Fruit fly (Drosophila melanogaster) whole organism, prepupa: Measurements from ENCODE around the gene CG12091.

ENCODE experiments used
- Blimp-1 ChIP-seq: fragments of 200-800 bp; sonication (Bioruptor generic); optimal IDR thresholded peaks from 3 replicates; lab custom pipeline; 2017; ENCODE audit warnings: missing biosample characterization, missing genetic modification characterization, mild to moderate bottlenecking, moderate library complexity, missing genetic modification reagents
- CG11294 ChIP-seq: fragments of 200-800 bp; sonication (Bioruptor generic); IDR thresholded peaks from 2 replicates; pipeline ENCODE4 v1.3.6; 2022; ENCODE audit warnings: missing biosample characterization, missing genetic modification characterization
- CG3032 ChIP-seq: fragments of 200-800 bp; optimal IDR thresholded peaks from 2 replicates; lab custom pipeline; 2019; ENCODE audit warnings: missing biosample characterization, mild to moderate bottlenecking, missing genetic modification characterization, moderate library complexity
- CG6792 ChIP-seq: fragments of 200-800 bp; sonication (Bioruptor generic); optimal IDR thresholded peaks from 3 replicates; lab custom pipeline; 2016; ENCODE audit warnings: missing biosample characterization, missing genetic modification characterization
- CG8319 ChIP-seq: fragments of 200-800 bp; sonication (Bioruptor generic); optimal IDR thresholded peaks from 3 replicates; lab custom pipeline; 2016; ENCODE audit warnings: missing biosample characterization, missing genetic modification characterization
- Eip78C ChIP-seq: fragments of 200-800 bp; sonication (Bioruptor generic); peaks from one replicate; lab custom pipeline; 2016; ENCODE audit warnings: missing biosample characterization, missing genetic modification characterization
- Eip93F ChIP-seq: fragments of 200-800 bp; sonication (Bioruptor generic); optimal IDR thresholded peaks from 2 replicates; lab custom pipeline; 2016; ENCODE audit warnings: missing biosample characterization, mild to moderate bottlenecking, missing genetic modification characterization
- Ets96B ChIP-seq: fragments of 200-800 bp; optimal IDR thresholded peaks from 2 replicates; lab custom pipeline; 2019; ENCODE audit warnings: missing biosample characterization, mild to moderate bottlenecking, missing genetic modification characterization, moderate library complexity
- Sox102F ChIP-seq: fragments of 200-800 bp; sonication (Bioruptor generic); optimal IDR thresholded peaks from 2 replicates; lab custom pipeline; 2016; ENCODE audit warnings: missing biosample characterization, mild to moderate bottlenecking, missing genetic modification characterization
- Sox15 ChIP-seq: fragments of 200-800 bp; sonication (Bioruptor generic); optimal IDR thresholded peaks from 3 replicates; lab custom pipeline; 2016; ENCODE audit warnings: missing biosample characterization, missing genetic modification characterization
- achi ChIP-seq: fragments of 200-800 bp; sonication (Bioruptor generic); optimal IDR thresholded peaks from 3 replicates; lab custom pipeline; 2016; ENCODE audit warnings: missing biosample characterization, missing genetic modification characterization
- spab ChIP-seq: fragments of 200-800 bp; sonication (Bioruptor generic); optimal IDR thresholded peaks from 2 replicates; lab custom pipeline; 2017; ENCODE audit warnings: missing biosample characterization, mild to moderate bottlenecking, missing genetic modification characterization, missing genetic modification reagents
- topi ChIP-seq: fragments of 200-800 bp; sonication (Bioruptor generic); optimal IDR thresholded peaks from 3 replicates; lab custom pipeline; 2016; ENCODE audit warnings: missing biosample characterization, missing genetic modification characterization

The CG12091 gene

DNA sequence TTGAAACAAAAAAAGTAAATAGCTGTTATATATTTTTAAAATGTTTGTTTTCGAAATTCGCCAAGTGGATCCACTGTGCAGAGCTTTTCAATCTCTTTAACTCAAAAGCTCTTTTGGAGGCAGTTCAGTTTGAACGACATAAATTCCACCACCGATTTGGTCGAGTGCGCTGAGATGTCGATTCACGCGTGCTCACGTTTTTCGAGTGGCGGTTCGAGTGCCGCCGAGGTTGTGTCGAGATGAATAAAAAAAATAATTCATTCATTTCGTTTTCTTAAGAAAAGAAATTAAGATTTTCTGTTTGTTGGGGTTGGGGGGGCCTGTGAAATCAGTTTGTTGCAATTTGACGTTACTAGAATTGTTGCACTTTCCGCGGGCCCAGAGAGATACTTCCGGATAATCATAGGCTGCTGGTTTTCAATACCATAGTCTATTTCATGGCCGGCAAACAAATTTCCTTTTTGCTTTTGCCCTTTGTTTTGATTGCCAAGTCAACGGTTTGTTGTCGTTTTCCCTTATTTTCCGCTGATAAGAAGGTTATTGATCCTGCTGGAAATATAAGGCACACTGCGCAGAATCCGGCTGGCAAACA, 47.9 kb downstream of the CG12091 start (continued):
- TF ChIP-seq Blimp-1 (GFP tag; lab: Kevin White, UChicago) (no peak), Eip78C (GFP tag; lab: Kevin White, UChicago) (peak; percentile 65), Sox102F (no peak), Sox15 (GFP tag; lab: Kevin White, UChicago) (no peak), topi (no peak), achi (GFP tag; lab: Kevin White, UChicago) (no peak), Eip93F (no peak), CG6792 (GFP tag; lab: Kevin White, UChicago) (no peak), CG3032 (tag; lab: Kevin White, UChicago) (no peak), CG11294 (GFP tag; lab: Robert Waterston, UW) (no peak), spab (GFP tag; lab: Kevin White, UChicago) (no peak), CG8319 (GFP tag; lab: Kevin White, UChicago) (no peak), Ets96B (tag; lab: Kevin White, UChicago) (no peak)
